Fruit fly (Drosophila melanogaster) S2 (cell line): Measurements from ENCODE around the gene CG4854.

Source experiments
- CG8478 ChIP-seq: fragments of >200 bp; optimal IDR thresholded peaks from 2 replicates; lab custom pipeline; 2018
- CTCF ChIP-seq, 2 experiments: fragments of >200 bp; optimal IDR thresholded peaks; 2 replicates each; lab custom pipeline; 2018

dm6 chr3R:20021152-20021769 is 6.6 kb upstream of the CG4854 start, which contains the start of the genes PIG-L and psidin:
- TF ChIP-seq CTCF (optimal IDR thresholded peaks at IDR 0.05; lab: Kevin White, UChicago) (no peak), CG8478 (lab: Kevin White, UChicago) (no peak)
